Fruit fly (Drosophila melanogaster) whole organism, embryonic: ENCODE data around the gene CG7611.
A peak's percentile ranks its signal among the peaks of the same experiment; 100 is the strongest.

Experiments used
- ATbp ChIP-seq: fragments of 200-800 bp; sonication (Bioruptor generic); optimal IDR thresholded peaks from 2 replicates; lab custom pipeline; 2017; ENCODE audit warnings: missing biosample characterization, mild to moderate bottlenecking, missing genetic modification characterization, missing genetic modification reagents
- Aef1 ChIP-seq: fragments of 200-800 bp; sonication (Bioruptor generic); IDR thresholded peaks from 3 replicates; pipeline ENCODE4 v1.3.6; 2022; ENCODE audit warnings: missing biosample characterization, missing genetic modification characterization
- Asciz ChIP-seq: fragments of 200-800 bp; sonication (Bioruptor generic); optimal IDR thresholded peaks from 2 replicates; lab custom pipeline; 2017; ENCODE audit warnings: missing biosample characterization, mild to moderate bottlenecking, missing genetic modification characterization, missing genetic modification reagents
- Atf6 ChIP-seq: fragments of 200-800 bp; sonication (Bioruptor generic); IDR thresholded peaks from 2 replicates; pipeline ENCODE4 v1.3.6; 2022; ENCODE audit warnings: missing biosample characterization, missing genetic modification characterization
- C15 ChIP-seq: fragments of 200-800 bp; sonication (Bioruptor generic); IDR thresholded peaks from 3 replicates; pipeline ENCODE4 v1.3.6; 2022; ENCODE audit warnings: missing biosample characterization, missing genetic modification characterization
- CG11723 ChIP-seq: fragments of 200-800 bp; sonication (Bioruptor generic); optimal IDR thresholded peaks from 2 replicates; lab custom pipeline; 2017; ENCODE audit warnings: missing biosample characterization, mild to moderate bottlenecking, missing genetic modification characterization
- CG12236 ChIP-seq: fragments of 200-800 bp; sonication (Bioruptor generic); optimal IDR thresholded peaks from 2 replicates; lab custom pipeline; 2016; ENCODE audit warnings: missing biosample characterization, missing genetic modification characterization
- CG13296 ChIP-seq: fragments of 200-800 bp; sonication (Bioruptor generic); optimal IDR thresholded peaks from 3 replicates; lab custom pipeline; 2018; ENCODE audit warnings: missing biosample characterization, mild to moderate bottlenecking, missing genetic modification characterization
- CG1529 ChIP-seq: fragments of 200-800 bp; sonication (Bioruptor generic); optimal IDR thresholded peaks from 3 replicates; lab custom pipeline; 2018; ENCODE audit warnings: missing biosample characterization, missing genetic modification characterization
- CG17328 ChIP-seq: fragments of 200-800 bp; sonication (Bioruptor generic); IDR thresholded peaks from 2 replicates; pipeline ENCODE4 v1.3.6; 2022; ENCODE audit warnings: missing biosample characterization, missing genetic modification characterization
- CG32532 ChIP-seq: fragments of 200-800 bp; sonication (Bioruptor generic); IDR thresholded peaks from 2 replicates; pipeline ENCODE4 v1.3.6; 2022; ENCODE audit warnings: missing biosample characterization, missing genetic modification characterization
- CG33213 ChIP-seq: fragments of 200-800 bp; sonication (Bioruptor generic); optimal IDR thresholded peaks from 3 replicates; lab custom pipeline; 2016; ENCODE audit warnings: missing biosample characterization, missing genetic modification characterization
- CG4730 ChIP-seq: fragments of 200-800 bp; sonication (Bioruptor generic); IDR thresholded peaks from 2 replicates; pipeline ENCODE4 v1.3.6; 2022; ENCODE audit warnings: missing biosample characterization, missing genetic modification characterization
- CG4820 ChIP-seq: fragments of 200-800 bp; sonication (Bioruptor generic); optimal IDR thresholded peaks from 3 replicates; lab custom pipeline; 2016; ENCODE audit warnings: missing biosample characterization, missing genetic modification characterization
- CG6272 ChIP-seq: fragments of 200-800 bp; sonication (Bioruptor generic); IDR thresholded peaks from 2 replicates; pipeline ENCODE4 v1.3.6; 2022; ENCODE audit warnings: missing biosample characterization, missing genetic modification characterization
- CG6654 ChIP-seq: fragments of 200-800 bp; sonication (Bioruptor generic); optimal IDR thresholded peaks from 2 replicates; lab custom pipeline; 2017; ENCODE audit warnings: missing biosample characterization, mild to moderate bottlenecking, missing genetic modification characterization
- CG6765 ChIP-seq: fragments of 200-800 bp; sonication (Bioruptor generic); optimal IDR thresholded peaks from 3 replicates; lab custom pipeline; 2017; ENCODE audit warnings: missing biosample characterization, mild to moderate bottlenecking, missing genetic modification characterization
- CG7372 ChIP-seq: fragments of 200-800 bp; sonication (Bioruptor generic); IDR thresholded peaks from 2 replicates; pipeline ENCODE4 v1.3.6; 2022; ENCODE audit warnings: missing biosample characterization, missing genetic modification characterization
- CG7839 ChIP-seq: fragments of 200-800 bp; sonication (Bioruptor generic); optimal IDR thresholded peaks from 3 replicates; lab custom pipeline; 2018; ENCODE audit warnings: missing biosample characterization, mild to moderate bottlenecking, missing genetic modification characterization, moderate library complexity
- CG8359 ChIP-seq: fragments of 200-800 bp; sonication (Bioruptor generic); optimal IDR thresholded peaks from 2 replicates; lab custom pipeline; 2017; ENCODE audit warnings: missing biosample characterization, mild to moderate bottlenecking, missing genetic modification characterization, borderline replicate concordance
- CG8478 ChIP-seq: fragments of >200 bp; optimal IDR thresholded peaks from 2 replicates; lab custom pipeline; 2018
- CTCF ChIP-seq: fragments of 200-800 bp; sonication (Bioruptor generic); optimal IDR thresholded peaks from 2 replicates; lab custom pipeline; 2017; ENCODE audit warnings: missing biosample characterization, mild to moderate bottlenecking, missing genetic modification characterization, moderate library complexity
- CkIIα-i1 ChIP-seq: fragments of 200-800 bp; sonication (Bioruptor generic); IDR thresholded peaks from 2 replicates; pipeline ENCODE4 v1.3.6; 2022; ENCODE audit warnings: missing biosample characterization, missing genetic modification characterization
- D19B ChIP-seq: fragments of 200-800 bp; sonication (Bioruptor generic); optimal IDR thresholded peaks from 2 replicates; lab custom pipeline; 2017; ENCODE audit warnings: missing biosample characterization, mild to moderate bottlenecking, missing genetic modification characterization
- HHEX ChIP-seq: fragments of 200-800 bp; sonication (Bioruptor generic); optimal IDR thresholded peaks from 3 replicates; lab custom pipeline; 2017; ENCODE audit warnings: missing biosample characterization, mild to moderate bottlenecking, missing genetic modification characterization, missing genetic modification reagents
- Hand ChIP-seq: fragments of 200-800 bp; sonication (Bioruptor generic); optimal IDR thresholded peaks from 2 replicates; lab custom pipeline; 2017; ENCODE audit warnings: mild to moderate bottlenecking, missing biosample characterization, missing genetic modification reagents, missing genetic modification characterization
- Hr51 ChIP-seq, 2 experiments: fragments of 200-800 bp; sonication (Bioruptor generic); optimal IDR thresholded peaks; 2 replicates in 1 of 2; 3 replicates in 1 of 2; lab custom pipeline; 2016 to 2018; ENCODE audit warnings: missing biosample characterization in 2 of 2, missing genetic modification characterization in 2 of 2, mild to moderate bottlenecking in 1 of 2, moderate library complexity in 1 of 2
- NK7.1 ChIP-seq: fragments of 200-800 bp; sonication (Bioruptor generic); optimal IDR thresholded peaks from 3 replicates; lab custom pipeline; 2016; ENCODE audit warnings: missing biosample characterization, missing genetic modification characterization
- Nf-YC ChIP-seq: fragments of 200-800 bp; optimal IDR thresholded peaks from 3 replicates; lab custom pipeline; 2019; ENCODE audit warnings: missing biosample characterization, mild to moderate bottlenecking, missing genetic modification characterization, moderate library complexity
- Pdp1 ChIP-seq, 2 experiments: fragments of 200-800 bp; sonication (Bioruptor generic); optimal IDR thresholded peaks; 3 replicates each; lab custom pipeline; 2016; ENCODE audit warnings: missing biosample characterization in 2 of 2, missing genetic modification characterization in 2 of 2, mild to moderate bottlenecking in 1 of 2, moderate library complexity in 1 of 2
- Rfx ChIP-seq: fragments of 200-800 bp; sonication (Bioruptor generic); IDR thresholded peaks from 2 replicates; pipeline ENCODE4 v1.3.6; 2022; ENCODE audit warnings: missing biosample characterization, missing genetic modification characterization
- Sox100B ChIP-seq: fragments of 200-800 bp; sonication (Bioruptor generic); optimal IDR thresholded peaks from 3 replicates; lab custom pipeline; 2018; ENCODE audit warnings: missing biosample characterization, mild to moderate bottlenecking, missing genetic modification characterization
- Ssrp ChIP-seq: fragments of 200-800 bp; sonication (Bioruptor generic); optimal IDR thresholded peaks from 2 replicates; lab custom pipeline; 2018; ENCODE audit warnings: missing biosample characterization, mild to moderate bottlenecking, missing genetic modification characterization, moderate library complexity
- abd-A ChIP-seq: fragments of 200-800 bp; sonication (Bioruptor generic); optimal IDR thresholded peaks from 3 replicates; lab custom pipeline; 2019; ENCODE audit warnings: missing biosample characterization, mild to moderate bottlenecking, missing genetic modification characterization, moderate library complexity
- amos ChIP-seq: fragments of 200-800 bp; sonication (Bioruptor generic); IDR thresholded peaks from 2 replicates; pipeline ENCODE4 v1.3.6; 2022; ENCODE audit warnings: missing biosample characterization, missing genetic modification characterization; ENCODE audit not compliant: partially characterized antibody
- ash1 ChIP-seq: fragments of 200-800 bp; sonication (Bioruptor generic); optimal IDR thresholded peaks from 2 replicates; lab custom pipeline; 2018; ENCODE audit warnings: missing biosample characterization, mild to moderate bottlenecking, missing genetic modification characterization
- ems ChIP-seq: fragments of 200-800 bp; sonication (Bioruptor generic); optimal IDR thresholded peaks from 3 replicates; lab custom pipeline; 2016; ENCODE audit warnings: missing biosample characterization, missing genetic modification characterization
- en ChIP-seq: fragments of 200-800 bp; sonication (Bioruptor generic); optimal IDR thresholded peaks from 2 replicates; lab custom pipeline; 2016; ENCODE audit warnings: missing biosample characterization, missing genetic modification characterization
- eyg ChIP-seq: fragments of 200-800 bp; sonication (Bioruptor generic); optimal IDR thresholded peaks from 3 replicates; lab custom pipeline; 2016; ENCODE audit warnings: missing biosample characterization, missing genetic modification characterization
- ftz-f1 ChIP-seq: fragments of 200-800 bp; sonication (Bioruptor generic); optimal IDR thresholded peaks from 2 replicates; lab custom pipeline; 2016; ENCODE audit warnings: missing biosample characterization, missing genetic modification characterization
- gem ChIP-seq: fragments of 200-800 bp; sonication (Bioruptor generic); optimal IDR thresholded peaks from 2 replicates; lab custom pipeline; 2019; ENCODE audit warnings: missing biosample characterization, mild to moderate bottlenecking, missing genetic modification characterization, moderate library complexity
- grau ChIP-seq: fragments of 200-800 bp; optimal IDR thresholded peaks from 3 replicates; lab custom pipeline; 2019; ENCODE audit warnings: missing biosample characterization, mild to moderate bottlenecking, missing genetic modification characterization, moderate library complexity
- gt ChIP-seq: fragments of 200-800 bp; sonication (Bioruptor generic); IDR thresholded peaks from 2 replicates; pipeline ENCODE4 v1.3.6; 2022; ENCODE audit warnings: missing biosample characterization, missing genetic modification characterization
- hkb ChIP-seq, 2 experiments: fragments of 200-800 bp in 1 of 2; fragments of >200 bp in 1 of 2; sonication (Bioruptor generic) in 1 of 2; IDR thresholded peaks in 1 of 2; optimal IDR thresholded peaks in 1 of 2; 2 replicates each; pipeline versions ENCODE4 v1.3.6 to Lab custom; 2017 to 2022; ENCODE audit warnings: missing biosample characterization in 1 of 2, missing genetic modification characterization in 1 of 2
- jigr1 ChIP-seq: fragments of 200-800 bp; sonication (Bioruptor generic); IDR thresholded peaks from 3 replicates; pipeline ENCODE4 v1.3.6; 2022; ENCODE audit warnings: missing biosample characterization, missing genetic modification characterization
- ken ChIP-seq: fragments of 200-800 bp; sonication (Bioruptor generic); IDR thresholded peaks from 3 replicates; pipeline ENCODE4 v1.3.6; 2022; ENCODE audit warnings: missing biosample characterization, missing genetic modification characterization
- lmd ChIP-seq: fragments of 200-800 bp; sonication (Bioruptor generic); IDR thresholded peaks from 2 replicates; pipeline ENCODE4 v1.3.6; 2022; ENCODE audit warnings: missing biosample characterization, missing genetic modification characterization
- ro ChIP-seq: fragments of 200-800 bp; sonication (Bioruptor generic); IDR thresholded peaks from 2 replicates; pipeline ENCODE4 v1.3.6; 2022; ENCODE audit warnings: missing biosample characterization, missing genetic modification characterization
- sisA ChIP-seq: fragments of 200-800 bp; sonication (Bioruptor generic); IDR thresholded peaks from 2 replicates; pipeline ENCODE4 v1.3.6; 2022; ENCODE audit warnings: missing biosample characterization, missing genetic modification characterization
- wek ChIP-seq: fragments of 200-800 bp; sonication (Bioruptor generic); optimal IDR thresholded peaks from 3 replicates; lab custom pipeline; 2018; ENCODE audit warnings: missing biosample characterization, mild to moderate bottlenecking, missing genetic modification characterization, moderate library complexity

CG7611 gene

DNA sequence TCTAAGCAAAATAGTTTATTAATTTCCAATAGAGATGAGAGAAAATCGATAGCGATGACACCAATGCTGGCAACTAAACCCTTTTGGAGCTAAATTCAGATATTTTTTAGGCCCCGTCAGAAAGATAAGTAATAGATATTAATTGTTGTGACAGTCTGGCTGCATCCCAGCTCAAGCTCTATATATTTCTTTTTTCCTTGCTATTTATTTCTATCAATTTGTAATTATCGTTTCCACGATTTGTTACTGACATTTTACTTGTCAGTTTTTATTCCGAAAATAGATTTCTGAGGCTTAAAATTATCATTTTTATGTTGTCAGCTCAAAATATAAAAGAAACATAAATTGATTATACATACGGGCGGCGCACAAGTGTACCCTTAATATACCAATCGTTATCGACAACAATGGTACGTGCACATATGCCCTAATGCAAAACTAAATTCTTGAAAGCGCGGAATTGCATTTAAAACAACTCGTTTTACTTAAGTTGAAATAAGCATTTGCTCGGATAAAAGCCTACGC lies 45.9 kb downstream of the CG7611 start, which contains the start of the genes CRIF and SMC5 (continued):
- no peak for TF ChIP-seq gt (GFP tag; lab: Robert Waterston, UW)
- peak; percentile 30 for TF ChIP-seq ems (GFP tag; lab: Kevin White, UChicago)
- TF ChIP-seq CG8359 (GFP tag; lab: Kevin White, UChicago): no peak
- no peak for TF ChIP-seq CG1529 (GFP tag; lab: Kevin White, UChicago)
- peak; percentile 24 for TF ChIP-seq eyg (GFP tag; lab: Kevin White, UChicago)
- peak; percentile 31 for TF ChIP-seq D19B (GFP tag; lab: Kevin White, UChicago)
- TF ChIP-seq Ssrp (tag; lab: Kevin White, UChicago): peak; percentile 73
- TF ChIP-seq abd-A (tag; lab: Kevin White, UChicago): no peak
- no peak for TF ChIP-seq HHEX (GFP tag; lab: Kevin White, UChicago)
- TF ChIP-seq Atf6 (GFP tag; lab: Robert Waterston, UW): peak; percentile 20; the same call in 1 of the 2 replicates
- TF ChIP-seq CTCF (GFP tag; lab: Kevin White, UChicago): no peak
- no peak; the same call in 1 of the 2 replicates for TF ChIP-seq CG6272 (GFP tag; lab: Robert Waterston, UW)
- TF ChIP-seq CG4730 (GFP tag; lab: Robert Waterston, UW): no peak
- TF ChIP-seq Pdp1 (GFP tag; optimal IDR thresholded peaks at IDR 0.05; lab: Kevin White, UChicago): peak in 1 of 2 experiments; percentile 75
- peak; percentile 94 for TF ChIP-seq wek (GFP tag; lab: Kevin White, UChicago)
- TF ChIP-seq CG17328 (GFP tag; lab: Robert Waterston, UW): peak; percentile 37; the same call in 1 of the 2 replicates
- TF ChIP-seq ro: no peak
- TF ChIP-seq Sox100B: peak; percentile 61
- 0 out of 3 replicates have a peak, but pooled peaks have one; percentile 28 for TF ChIP-seq C15
- no peak for TF ChIP-seq ATbp
- TF ChIP-seq CG6765 (GFP tag; lab: Kevin White, UChicago): no peak
- TF ChIP-seq hkb (optimal IDR thresholded peaks at IDR 0.05; lab: Kevin White, UChicago): no peak
- 0 out of 2 replicates have a peak, but pooled peaks have one; percentile 21 for TF ChIP-seq hkb (GFP tag; IDR thresholded peaks at IDR 0.05; lab: Robert Waterston, UW)
- peak; percentile 40; the same call in 1 of the 3 replicates for TF ChIP-seq ken (GFP tag; lab: Robert Waterston, UW)
- TF ChIP-seq jigr1 (GFP tag; lab: Robert Waterston, UW): peak; percentile 39; the same call in 1 of the 3 replicates
- peak; percentile 82 for TF ChIP-seq gem
- TF ChIP-seq CG13296 (GFP tag; lab: Kevin White, UChicago): peak; percentile 35
- TF ChIP-seq Hand (GFP tag; lab: Kevin White, UChicago): no peak
- no peak for TF ChIP-seq CG7839 (tag; lab: Kevin White, UChicago)
- peak; percentile 58 for TF ChIP-seq CG4820 (GFP tag; lab: Kevin White, UChicago)
- TF ChIP-seq Rfx: peak; percentile 71
- peak; percentile 0 for TF ChIP-seq en (GFP tag; lab: Kevin White, UChicago)
- TF ChIP-seq CG12236: peak; percentile 29
- no peak for TF ChIP-seq Asciz
- no peak; the same call in 1 of the 2 replicates for TF ChIP-seq lmd (GFP tag; lab: Robert Waterston, UW)
- no peak; the same call in none of the 2 replicates for TF ChIP-seq sisA
- TF ChIP-seq CG11723 (GFP tag; lab: Kevin White, UChicago): peak; percentile 38
- peak in 1 of 2 experiments; percentile 61 for TF ChIP-seq Hr51 (GFP tag; optimal IDR thresholded peaks at IDR 0.05; lab: Kevin White, UChicago)
- no peak for TF ChIP-seq CG32532
- peak; percentile 63 for TF ChIP-seq CG33213
- TF ChIP-seq CG7372: peak; percentile 15; the same call in 1 of the 2 replicates
- TF ChIP-seq NK7.1 (GFP tag; lab: Kevin White, UChicago): peak; percentile 52
- TF ChIP-seq Nf-YC (tag; lab: Kevin White, UChicago): peak; percentile 70
- no peak for TF ChIP-seq CkIIα-i1
- peak; percentile 78 for TF ChIP-seq grau (tag; lab: Kevin White, UChicago)
- no peak for TF ChIP-seq ash1 (GFP tag; lab: Kevin White, UChicago)
- TF ChIP-seq ftz-f1: no peak
- TF ChIP-seq amos (GFP tag; lab: Robert Waterston, UW): no peak
- no peak for TF ChIP-seq CG8478 (lab: Kevin White, UChicago)
- peak; percentile 14 for TF ChIP-seq CG6654 (GFP tag; lab: Kevin White, UChicago)
- peak; percentile 45; the same call in 1 of the 3 replicates for TF ChIP-seq Aef1
